Worm (Caenorhabditis elegans) whole organism, L1 larva: ENCODE results near the gene madf-1.

Experiments
- C34B4.2 ChIP-seq: sonication (generic microtip); optimal IDR thresholded peaks from 2 replicates; lab custom pipeline; 2017; ENCODE audit warnings: mild to moderate bottlenecking, missing genetic modification characterization, missing compliant biosample characterization
- egl-13 ChIP-seq: sonication (generic microtip); optimal IDR thresholded peaks from 2 replicates; lab custom pipeline; 2016; ENCODE audit warnings: missing genotype, missing genetic modification reagents, missing genetic modification characterization, missing compliant biosample characterization
- egl-27 ChIP-seq, 2 experiments: fragments of 150-350 bp in 1 of 2; sonication (generic microtip); optimal IDR thresholded peaks; 3 replicates each; lab custom pipeline; 2017 to 2018; ENCODE audit warnings: missing biosample characterization in 2 of 2, missing genetic modification characterization in 2 of 2, missing genetic modification reagents in 2 of 2
- elt-2 ChIP-seq: sonication (generic microtip); optimal IDR thresholded peaks from 2 replicates; lab custom pipeline; 2016; ENCODE audit warnings: missing genetic modification characterization, mild to moderate bottlenecking, inconsistent platforms, missing compliant biosample characterization, missing genetic modification reagents
- lir-3 ChIP-seq: sonication (generic microtip); optimal IDR thresholded peaks from 2 replicates; lab custom pipeline; 2016; ENCODE audit warnings: mild to moderate bottlenecking, missing genetic modification characterization, moderate library complexity, missing compliant biosample characterization; ENCODE audit not compliant: poor library complexity
- lsy-2 ChIP-seq, 2 experiments: fragments of 150-350 bp; optimal IDR thresholded peaks; 2 replicates each; lab custom pipeline; 2014; ENCODE audit warnings: missing biosample characterization in 2 of 2, missing genetic modification characterization in 2 of 2
- nhr-20 ChIP-seq: sonication (generic microtip); optimal IDR thresholded peaks from 2 replicates; lab custom pipeline; 2016; ENCODE audit warnings: mild to moderate bottlenecking, missing genetic modification characterization, missing compliant biosample characterization
- nhr-28 ChIP-seq: fragments of 150-350 bp; optimal IDR thresholded peaks from 2 replicates; lab custom pipeline; 2014; ENCODE audit warnings: missing biosample characterization, missing genetic modification characterization
- nhr-47 ChIP-seq: sonication (generic microtip); optimal IDR thresholded peaks from 2 replicates; lab custom pipeline; 2016; ENCODE audit warnings: mild to moderate bottlenecking, missing genetic modification characterization, moderate library complexity, missing compliant biosample characterization
- nhr-90 ChIP-seq: sonication (generic microtip); optimal IDR thresholded peaks from 2 replicates; lab custom pipeline; 2016; ENCODE audit warnings: mild to moderate bottlenecking, missing genetic modification characterization, missing compliant biosample characterization; ENCODE audit not compliant: poor library complexity
- unc-62 ChIP-seq: fragments of 150-350 bp; optimal IDR thresholded peaks from 2 replicates; lab custom pipeline; 2014; ENCODE audit warnings: missing biosample characterization, missing genetic modification reagents, missing genetic modification characterization

DNA sequence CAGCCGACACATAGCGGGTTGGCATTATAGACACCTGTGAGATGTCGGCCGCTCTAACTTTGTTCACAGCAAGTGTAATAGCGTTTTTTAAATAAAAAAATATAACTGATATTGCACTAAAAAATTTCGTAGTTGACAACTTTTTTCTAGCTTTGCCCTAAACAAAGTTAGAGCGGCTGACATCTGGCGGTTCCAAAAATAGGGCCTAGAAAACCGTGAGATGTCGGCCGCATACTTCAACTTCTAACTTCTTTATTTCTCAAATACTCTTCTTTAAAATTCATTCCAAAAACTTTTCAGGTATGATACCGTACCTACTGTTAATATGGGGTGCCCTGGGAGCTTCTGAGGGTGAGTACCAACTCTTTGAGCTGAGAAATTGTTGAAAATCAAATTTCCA, 26.9 kb upstream of the madf-1 start, which contains the start of gene Y55F3BR.2:
- no peak for TF ChIP-seq lir-3
- TF ChIP-seq lsy-2 (tag; optimal IDR thresholded peaks at IDR 0.05; lab: Kevin White, UChicago): no peak
- TF ChIP-seq unc-62: no peak
- no peak for TF ChIP-seq egl-13 (tag; lab: Kevin White, UChicago)
- no peak for TF ChIP-seq nhr-90 (tag; lab: Kevin White, UChicago)
- no peak for TF ChIP-seq C34B4.2 (tag; lab: Kevin White, UChicago)
- no peak for TF ChIP-seq elt-2
- TF ChIP-seq egl-27 (tag; optimal IDR thresholded peaks at IDR 0.05; lab: Kevin White, UChicago): no peak
- no peak for TF ChIP-seq nhr-20 (tag; lab: Kevin White, UChicago)
- no peak for TF ChIP-seq nhr-47
- TF ChIP-seq nhr-28 (tag; lab: Kevin White, UChicago): no peak
